Fruit fly (Drosophila melanogaster) whole organism, prepupa: ENCODE measurements around the gene CG14657.

Source experiments
- CG11762 ChIP-seq: fragments of 200-800 bp; sonication (Bioruptor generic); optimal IDR thresholded peaks from 3 replicates; lab custom pipeline; 2016; ENCODE audit warnings: missing biosample characterization, missing genetic modification characterization; ENCODE audit not compliant: insufficient read depth
- CG1621 ChIP-seq: fragments of 200-800 bp; sonication (Bioruptor generic); optimal IDR thresholded peaks from 3 replicates; lab custom pipeline; 2018; ENCODE audit warnings: missing biosample characterization, mild to moderate bottlenecking, missing genetic modification characterization
- CG16779 ChIP-seq: fragments of 200-800 bp; sonication (Bioruptor generic); optimal IDR thresholded peaks from 3 replicates; lab custom pipeline; 2017; ENCODE audit warnings: missing biosample characterization, mild to moderate bottlenecking, missing genetic modification characterization
- CG3032 ChIP-seq: fragments of 200-800 bp; optimal IDR thresholded peaks from 2 replicates; lab custom pipeline; 2019; ENCODE audit warnings: missing biosample characterization, mild to moderate bottlenecking, missing genetic modification characterization, moderate library complexity
- CG31627 ChIP-seq: fragments of 200-800 bp; sonication (Bioruptor generic); optimal IDR thresholded peaks from 3 replicates; lab custom pipeline; 2016; ENCODE audit warnings: missing biosample characterization, missing genetic modification characterization
- CG34406 ChIP-seq: fragments of 200-800 bp; sonication (Bioruptor generic); optimal IDR thresholded peaks from 3 replicates; lab custom pipeline; 2016; ENCODE audit warnings: missing biosample characterization, missing genetic modification characterization
- CG4318 ChIP-seq: fragments of 200-800 bp; sonication (Bioruptor generic); optimal IDR thresholded peaks from 3 replicates; lab custom pipeline; 2017; ENCODE audit warnings: missing biosample characterization, mild to moderate bottlenecking, missing genetic modification characterization
- CG6276 ChIP-seq: fragments of 200-800 bp; sonication (Bioruptor generic); optimal IDR thresholded peaks from 2 replicates; lab custom pipeline; 2017; ENCODE audit warnings: missing biosample characterization, mild to moderate bottlenecking, missing genetic modification characterization
- CG6792 ChIP-seq: fragments of 200-800 bp; sonication (Bioruptor generic); optimal IDR thresholded peaks from 3 replicates; lab custom pipeline; 2016; ENCODE audit warnings: missing biosample characterization, missing genetic modification characterization
- CG6808 ChIP-seq: fragments of 200-800 bp; sonication (Bioruptor generic); optimal IDR thresholded peaks from 3 replicates; lab custom pipeline; 2017; ENCODE audit warnings: missing biosample characterization, missing genetic modification characterization, mild to moderate bottlenecking, moderate library complexity, missing genetic modification reagents
- CG6854 ChIP-seq: fragments of 200-800 bp; sonication (Bioruptor generic); optimal IDR thresholded peaks from 2 replicates; lab custom pipeline; 2017; ENCODE audit warnings: missing biosample characterization, mild to moderate bottlenecking, missing genetic modification characterization
- CG7368 ChIP-seq: fragments of 200-800 bp; sonication (Bioruptor generic); optimal IDR thresholded peaks from 3 replicates; lab custom pipeline; 2016; ENCODE audit warnings: missing biosample characterization, missing genetic modification characterization
- CG8119 ChIP-seq: fragments of 200-800 bp; sonication (Bioruptor generic); IDR thresholded peaks from 3 replicates; pipeline ENCODE4 v1.3.6; 2022; ENCODE audit warnings: missing biosample characterization, missing genetic modification characterization
- Gug ChIP-seq: fragments of 200-800 bp; sonication (Bioruptor generic); IDR thresholded peaks from 2 replicates; pipeline ENCODE4 v1.3.6; 2022; ENCODE audit warnings: missing biosample characterization, missing genetic modification characterization
- Hr38 ChIP-seq: sonication (Bioruptor generic); optimal IDR thresholded peaks from 2 replicates; lab custom pipeline; 2016; ENCODE audit warnings: missing biosample characterization, missing genetic modification characterization
- Hr39 ChIP-seq: fragments of 200-800 bp; sonication (Bioruptor generic); optimal IDR thresholded peaks from 2 replicates; lab custom pipeline; 2016; ENCODE audit warnings: missing biosample characterization, missing genetic modification characterization
- Hr4 ChIP-seq: fragments of 200-800 bp; sonication (Bioruptor generic); optimal IDR thresholded peaks from 3 replicates; lab custom pipeline; 2016; ENCODE audit warnings: missing biosample characterization, missing genetic modification characterization
- Met ChIP-seq: fragments of 200-800 bp; sonication (Bioruptor generic); optimal IDR thresholded peaks from 3 replicates; lab custom pipeline; 2016; ENCODE audit warnings: missing biosample characterization, missing genetic modification characterization
- Smox ChIP-seq: fragments of 200-800 bp; sonication (Bioruptor generic); optimal IDR thresholded peaks from 3 replicates; lab custom pipeline; 2016; ENCODE audit warnings: missing biosample characterization, missing genetic modification characterization
- Sox15 ChIP-seq: fragments of 200-800 bp; sonication (Bioruptor generic); optimal IDR thresholded peaks from 3 replicates; lab custom pipeline; 2016; ENCODE audit warnings: missing biosample characterization, missing genetic modification characterization
- acj6 ChIP-seq: fragments of 200-800 bp; sonication (Bioruptor generic); optimal IDR thresholded peaks from 3 replicates; lab custom pipeline; 2016; ENCODE audit warnings: missing biosample characterization, missing genetic modification characterization
- dsx ChIP-seq: fragments of 200-800 bp; optimal IDR thresholded peaks from 3 replicates; lab custom pipeline; 2019; ENCODE audit warnings: missing biosample characterization, mild to moderate bottlenecking, missing genetic modification characterization, moderate library complexity; ENCODE audit not compliant: poor library complexity, severe bottlenecking
- fd85E ChIP-seq: fragments of 200-800 bp; sonication (Bioruptor generic); optimal IDR thresholded peaks from 3 replicates; lab custom pipeline; 2016; ENCODE audit warnings: missing biosample characterization, missing genetic modification characterization
- fkh ChIP-seq: fragments of 200-800 bp; sonication (Bioruptor generic); optimal IDR thresholded peaks from 3 replicates; lab custom pipeline; 2017; ENCODE audit warnings: missing biosample characterization, mild to moderate bottlenecking, missing genetic modification characterization, moderate library complexity
- pdm3 ChIP-seq: fragments of 200-800 bp; sonication (Bioruptor generic); optimal IDR thresholded peaks from 3 replicates; lab custom pipeline; 2016; ENCODE audit warnings: missing biosample characterization, missing genetic modification characterization
- spab ChIP-seq: fragments of 200-800 bp; sonication (Bioruptor generic); optimal IDR thresholded peaks from 2 replicates; lab custom pipeline; 2017; ENCODE audit warnings: missing biosample characterization, mild to moderate bottlenecking, missing genetic modification characterization, missing genetic modification reagents
- svp ChIP-seq: fragments of 200-800 bp; sonication (Bioruptor generic); peaks from one replicate; lab custom pipeline; 2016; ENCODE audit warnings: missing biosample characterization, missing genetic modification characterization
- topi ChIP-seq: fragments of 200-800 bp; sonication (Bioruptor generic); optimal IDR thresholded peaks from 3 replicates; lab custom pipeline; 2016; ENCODE audit warnings: missing biosample characterization, missing genetic modification characterization

CG14657 gene

dm6 chr3R:4868663-4869225 is 47.5 kb upstream of the CG14657 start:
- no peak for TF ChIP-seq CG11762 (GFP tag; lab: Kevin White, UChicago)

dm6 chr3R:4866916-4867315 is 45.7 kb upstream of the CG14657 start:
- TF ChIP-seq Smox (GFP tag; lab: Kevin White, UChicago) (no peak), CG6854 (GFP tag; lab: Kevin White, UChicago) (no peak), Hr4 (GFP tag; lab: Kevin White, UChicago) (no peak), CG7368 (GFP tag; lab: Kevin White, UChicago) (no peak), topi (no peak), CG34406 (no peak), CG6808 (GFP tag; lab: Kevin White, UChicago) (no peak), acj6 (no peak), dsx (GFP tag; lab: Kevin White, UChicago) (no peak), Sox15 (GFP tag; lab: Kevin White, UChicago) (no peak), spab (GFP tag; lab: Kevin White, UChicago) (no peak), Hr39 (no peak), CG4318 (GFP tag; lab: Kevin White, UChicago) (no peak), CG11762 (GFP tag; lab: Kevin White, UChicago) (no peak), CG6792 (GFP tag; lab: Kevin White, UChicago) (no peak), Gug (GFP tag; lab: Robert Waterston, UW) (no peak), CG1621 (tag; lab: Kevin White, UChicago) (no peak), fd85E (GFP tag; lab: Kevin White, UChicago) (no peak), CG8119 (no peak), Met (GFP tag; lab: Kevin White, UChicago) (no peak)

- TF ChIP-seq svp (GFP tag; lab: Kevin White, UChicago): peak; percentile 58
- TF ChIP-seq CG6276 (GFP tag; lab: Kevin White, UChicago): no peak
- TF ChIP-seq CG3032 (tag; lab: Kevin White, UChicago): no peak
- TF ChIP-seq acj6: no peak
- TF ChIP-seq, all 60 proteins: peak for 1
Observed at dm6 chr3R:4866073-4866472, 44.8 kb upstream of the CG14657 start.

- peak; percentile 18 for TF ChIP-seq svp (GFP tag; lab: Kevin White, UChicago)
- TF ChIP-seq fkh (GFP tag; lab: Kevin White, UChicago): peak; percentile 0
- TF ChIP-seq dsx (GFP tag; lab: Kevin White, UChicago): no peak
Observed at dm6 chr3R:4864901-4865601, 43.8 kb upstream of the CG14657 start.

dm6 chr3R:4863825-4864224 is 42.6 kb upstream of the CG14657 start:
- TF ChIP-seq CG6854 (GFP tag; lab: Kevin White, UChicago) (no peak), CG16779 (tag; lab: Kevin White, UChicago) (no peak), CG6276 (GFP tag; lab: Kevin White, UChicago) (no peak), fkh (GFP tag; lab: Kevin White, UChicago) (peak; percentile 21), CG31627 (GFP tag; lab: Kevin White, UChicago) (no peak), pdm3 (GFP tag; lab: Kevin White, UChicago) (no peak)
- TF ChIP-seq, all 60 proteins: peak for 1

- TF ChIP-seq CG11762 (GFP tag; lab: Kevin White, UChicago): no peak
- peak; percentile 59 for TF ChIP-seq fkh (GFP tag; lab: Kevin White, UChicago)
- TF ChIP-seq Gug (GFP tag; lab: Robert Waterston, UW): no peak
- TF ChIP-seq Hr38 (GFP tag; lab: Kevin White, UChicago): no peak
Observed at dm6 chr3R:4861144-4861543, 39.9 kb upstream of the CG14657 start.
